Fruit fly (Drosophila melanogaster): ENCODE measurements around the gene Hsp110.

dm6 chr3L:14078227-14078626 lies 41.4 kb downstream of the Hsp110 start:
- no peak for TF ChIP-seq dsf (GFP tag; optimal IDR thresholded peaks at IDR 0.05; ENCODE audit: borderline replicate concordance)
- TF ChIP-seq fru (GFP tag; optimal IDR thresholded peaks at IDR 0.05): no peak

Data from whole organism, wandering third instar larva.